Fruit fly (Drosophila melanogaster) whole organism, embryonic: ENCODE results near the gene CG10700.

ENCODE experiments used
- BEAF-32 ChIP-seq: fragments of 200-800 bp; sonication (Bioruptor generic); optimal IDR thresholded peaks from 3 replicates; lab custom pipeline; 2017; ENCODE audit warnings: missing biosample characterization, missing genetic modification characterization, mild to moderate bottlenecking, moderate library complexity, missing genetic modification reagents
- Blimp-1 ChIP-seq: fragments of 200-800 bp; sonication (Bioruptor generic); optimal IDR thresholded peaks from 3 replicates; lab custom pipeline; 2018; ENCODE audit warnings: missing biosample characterization, missing genetic modification characterization, mild to moderate bottlenecking, moderate library complexity, missing genetic modification reagents
- CG10274 ChIP-seq: fragments of 200-800 bp; sonication (Bioruptor generic); optimal IDR thresholded peaks from 3 replicates; lab custom pipeline; 2017; ENCODE audit warnings: missing biosample characterization, mild to moderate bottlenecking, missing genetic modification characterization
- CG11398 ChIP-seq: fragments of 200-800 bp; sonication (Bioruptor generic); optimal IDR thresholded peaks from 2 replicates; lab custom pipeline; 2016; ENCODE audit warnings: missing biosample characterization, missing genetic modification characterization
- CG14710 ChIP-seq: fragments of 200-800 bp; sonication (Bioruptor generic); optimal IDR thresholded peaks from 3 replicates; lab custom pipeline; 2019; ENCODE audit warnings: missing biosample characterization, mild to moderate bottlenecking, missing genetic modification characterization, moderate library complexity
- CG15479 ChIP-seq: fragments of 200-800 bp; sonication (Bioruptor generic); optimal IDR thresholded peaks from 3 replicates; lab custom pipeline; 2019; ENCODE audit warnings: missing biosample characterization, mild to moderate bottlenecking, missing genetic modification characterization, moderate library complexity
- CG16815 ChIP-seq: fragments of 200-800 bp; sonication (Bioruptor generic); optimal IDR thresholded peaks from 3 replicates; lab custom pipeline; 2017; ENCODE audit warnings: missing biosample characterization, mild to moderate bottlenecking, missing genetic modification characterization
- CG18011 ChIP-seq: fragments of 200-800 bp; sonication (Bioruptor generic); optimal IDR thresholded peaks from 2 replicates; lab custom pipeline; 2017; ENCODE audit warnings: missing biosample characterization, missing genetic modification characterization, mild to moderate bottlenecking, moderate library complexity, missing genotype
- CG31365 ChIP-seq: fragments of 200-800 bp; sonication (Bioruptor generic); optimal IDR thresholded peaks from 2 replicates; lab custom pipeline; 2018; ENCODE audit warnings: missing biosample characterization, mild to moderate bottlenecking, missing genetic modification characterization
- CG31441 ChIP-seq: fragments of 200-800 bp; sonication (Bioruptor generic); IDR thresholded peaks from 2 replicates; pipeline ENCODE4 v1.3.6; 2022; ENCODE audit warnings: missing biosample characterization, missing genetic modification characterization
- CG43689 ChIP-seq: fragments of 200-800 bp; sonication (Bioruptor generic); IDR thresholded peaks from 2 replicates; pipeline ENCODE4 v1.3.6; 2022; ENCODE audit warnings: missing biosample characterization, missing genetic modification characterization
- CG4820 ChIP-seq: fragments of 200-800 bp; sonication (Bioruptor generic); optimal IDR thresholded peaks from 3 replicates; lab custom pipeline; 2016; ENCODE audit warnings: missing biosample characterization, missing genetic modification characterization
- CG7745 ChIP-seq: fragments of 200-800 bp; sonication (Bioruptor generic); optimal IDR thresholded peaks from 2 replicates; lab custom pipeline; 2018; ENCODE audit warnings: missing biosample characterization, mild to moderate bottlenecking, missing genetic modification characterization, moderate library complexity
- CG8765 ChIP-seq: fragments of 200-800 bp; sonication (Bioruptor generic); IDR thresholded peaks from 2 replicates; pipeline ENCODE4 v1.3.6; 2022; ENCODE audit warnings: missing biosample characterization, missing genetic modification characterization
- CG9817 ChIP-seq: fragments of 200-800 bp; sonication (Bioruptor generic); optimal IDR thresholded peaks from 2 replicates; lab custom pipeline; 2018; ENCODE audit warnings: missing biosample characterization, mild to moderate bottlenecking, missing genetic modification characterization, moderate library complexity
- CTCF ChIP-seq: fragments of 200-800 bp; sonication (Bioruptor generic); optimal IDR thresholded peaks from 2 replicates; lab custom pipeline; 2017; ENCODE audit warnings: missing biosample characterization, mild to moderate bottlenecking, missing genetic modification characterization, moderate library complexity
- D ChIP-seq, 2 experiments: fragments of 200-800 bp in 1 of 2; fragments of >200 bp in 1 of 2; sonication (Bioruptor generic) in 1 of 2; optimal IDR thresholded peaks; 2 replicates in 1 of 2; 3 replicates in 1 of 2; lab custom pipeline; 2017; ENCODE audit warnings: mild to moderate bottlenecking in 1 of 2, missing biosample characterization in 1 of 2, missing genetic modification characterization in 1 of 2, missing genetic modification reagents in 1 of 2
- D19B ChIP-seq: fragments of 200-800 bp; sonication (Bioruptor generic); optimal IDR thresholded peaks from 2 replicates; lab custom pipeline; 2017; ENCODE audit warnings: missing biosample characterization, mild to moderate bottlenecking, missing genetic modification characterization
- Doc3 ChIP-seq: fragments of 200-800 bp; sonication (Bioruptor generic); IDR thresholded peaks from 3 replicates; pipeline ENCODE4 v1.3.6; 2022; ENCODE audit warnings: missing biosample characterization, missing genetic modification characterization; ENCODE audit not compliant: partially characterized antibody
- Gug ChIP-seq: fragments of 200-800 bp; sonication (Bioruptor generic); IDR thresholded peaks from 4 replicates; pipeline ENCODE4 v1.3.6; 2022; ENCODE audit warnings: missing biosample characterization, missing genetic modification characterization
- H15 ChIP-seq: fragments of 200-800 bp; sonication (Bioruptor generic); IDR thresholded peaks from 3 replicates; pipeline ENCODE4 v1.3.6; 2022; ENCODE audit warnings: missing biosample characterization, missing genetic modification characterization
- HLH3B ChIP-seq: fragments of 200-800 bp; sonication (Bioruptor generic); IDR thresholded peaks from 2 replicates; pipeline ENCODE4 v1.3.6; 2022; ENCODE audit warnings: missing biosample characterization, missing genetic modification characterization
- HLHmδ ChIP-seq: fragments of 200-800 bp; sonication (Bioruptor generic); optimal IDR thresholded peaks from 2 replicates; lab custom pipeline; 2018; ENCODE audit warnings: missing biosample characterization, mild to moderate bottlenecking, missing genetic modification characterization, moderate library complexity
- Lim3 ChIP-seq: fragments of 200-800 bp; sonication (Bioruptor generic); IDR thresholded peaks from 2 replicates; pipeline ENCODE4 v1.3.6; 2022; ENCODE audit warnings: missing biosample characterization, missing genetic modification characterization
- Mrtf ChIP-seq: fragments of 200-800 bp; sonication (Bioruptor generic); IDR thresholded peaks from 3 replicates; pipeline ENCODE4 v1.3.6; 2022; ENCODE audit warnings: missing biosample characterization, missing genetic modification characterization
- Nf-YB ChIP-seq: fragments of 200-800 bp; sonication (Bioruptor generic); optimal IDR thresholded peaks from 3 replicates; lab custom pipeline; 2019; ENCODE audit warnings: missing biosample characterization, mild to moderate bottlenecking, missing genetic modification characterization, moderate library complexity
- Oli ChIP-seq: fragments of 200-800 bp; sonication (Bioruptor generic); optimal IDR thresholded peaks from 2 replicates; lab custom pipeline; 2018; ENCODE audit warnings: missing biosample characterization, mild to moderate bottlenecking, missing genetic modification characterization, moderate library complexity
- Sox102F ChIP-seq: fragments of 200-800 bp; sonication (Bioruptor generic); optimal IDR thresholded peaks from 2 replicates; lab custom pipeline; 2018; ENCODE audit warnings: missing biosample characterization, mild to moderate bottlenecking, missing genetic modification characterization, moderate library complexity
- Usf ChIP-seq: fragments of 200-800 bp; sonication (Bioruptor generic); optimal IDR thresholded peaks from 2 replicates; lab custom pipeline; 2017; ENCODE audit warnings: missing genotype, missing biosample characterization, missing genetic modification characterization
- ato ChIP-seq: fragments of 200-800 bp; sonication (Bioruptor generic); IDR thresholded peaks from 2 replicates; pipeline ENCODE4 v1.3.6; 2022; ENCODE audit warnings: missing biosample characterization, missing genetic modification characterization; ENCODE audit not compliant: partially characterized antibody
- cg ChIP-seq: fragments of 200-800 bp; sonication (Bioruptor generic); optimal IDR thresholded peaks from 3 replicates; lab custom pipeline; 2019; ENCODE audit warnings: missing biosample characterization, mild to moderate bottlenecking, missing genetic modification characterization, moderate library complexity
- cwo ChIP-seq: fragments of 200-800 bp; sonication (Bioruptor generic); optimal IDR thresholded peaks from 3 replicates; lab custom pipeline; 2017; ENCODE audit warnings: missing biosample characterization, missing genetic modification characterization, mild to moderate bottlenecking, moderate library complexity, missing genetic modification reagents
- disco-r ChIP-seq: fragments of 200-800 bp; sonication (Bioruptor generic); optimal IDR thresholded peaks from 2 replicates; lab custom pipeline; 2016; ENCODE audit warnings: missing biosample characterization, missing genetic modification characterization
- exex ChIP-seq: fragments of 200-800 bp; sonication (Bioruptor generic); optimal IDR thresholded peaks from 4 replicates; lab custom pipeline; 2018; ENCODE audit warnings: missing biosample characterization, mild to moderate bottlenecking, missing genetic modification characterization, moderate library complexity
- hbn ChIP-seq: fragments of 200-800 bp; sonication (Bioruptor generic); IDR thresholded peaks from 2 replicates; pipeline ENCODE4 v1.3.6; 2022; ENCODE audit warnings: missing biosample characterization, missing genetic modification characterization; ENCODE audit not compliant: partially characterized antibody
- hkb ChIP-seq, 2 experiments: fragments of 200-800 bp in 1 of 2; fragments of >200 bp in 1 of 2; sonication (Bioruptor generic) in 1 of 2; IDR thresholded peaks in 1 of 2; optimal IDR thresholded peaks in 1 of 2; 2 replicates each; pipeline versions ENCODE4 v1.3.6 to Lab custom; 2017 to 2022; ENCODE audit warnings: missing biosample characterization in 1 of 2, missing genetic modification characterization in 1 of 2
- inv ChIP-seq: fragments of 200-800 bp; sonication (Bioruptor generic); IDR thresholded peaks from 2 replicates; pipeline ENCODE4 v1.3.6; 2022; ENCODE audit warnings: missing biosample characterization, missing genetic modification characterization; ENCODE audit not compliant: partially characterized antibody
- lola ChIP-seq, 3 experiments: fragments of >200 bp in 2 of 3; fragments of 200-800 bp in 1 of 3; sonication (Bioruptor generic) in 1 of 3; optimal IDR thresholded peaks; 2 replicates each; lab custom pipeline; 2017 to 2019; ENCODE audit warnings: missing biosample characterization in 3 of 3, missing genetic modification characterization in 3 of 3, mild to moderate bottlenecking in 1 of 3, moderate library complexity in 1 of 3
- lov ChIP-seq, 2 experiments: fragments of 200-800 bp in 1 of 2; fragments of >200 bp in 1 of 2; sonication (Bioruptor generic) in 1 of 2; IDR thresholded peaks in 1 of 2; optimal IDR thresholded peaks in 1 of 2; 2 replicates in 1 of 2; 3 replicates in 1 of 2; pipeline versions ENCODE4 v1.3.6 to Lab custom; 2017 to 2022; ENCODE audit warnings: missing biosample characterization in 1 of 2, missing genetic modification characterization in 1 of 2
- mld ChIP-seq: fragments of 200-800 bp; sonication (Bioruptor generic); IDR thresholded peaks from 3 replicates; pipeline ENCODE4 v1.3.6; 2022; ENCODE audit warnings: missing biosample characterization, missing genetic modification characterization; ENCODE audit not compliant: partially characterized antibody
- nerfin-2 ChIP-seq: fragments of 200-800 bp; sonication (Bioruptor generic); IDR thresholded peaks from 2 replicates; pipeline ENCODE4 v1.3.6; 2022; ENCODE audit warnings: missing biosample characterization, missing genetic modification characterization; ENCODE audit not compliant: partially characterized antibody
- pb ChIP-seq: fragments of 200-800 bp; sonication (Bioruptor generic); optimal IDR thresholded peaks from 3 replicates; lab custom pipeline; 2016; ENCODE audit warnings: missing biosample characterization, missing genetic modification characterization
- repo ChIP-seq: fragments of 200-800 bp; sonication (Bioruptor generic); optimal IDR thresholded peaks from 2 replicates; lab custom pipeline; 2016; ENCODE audit warnings: missing biosample characterization, missing genetic modification characterization
- sob ChIP-seq: fragments of 200-800 bp; sonication (Bioruptor generic); IDR thresholded peaks from 2 replicates; pipeline ENCODE4 v1.3.6; 2022; ENCODE audit warnings: missing biosample characterization, missing genetic modification characterization
- tio ChIP-seq: fragments of 200-800 bp; sonication (Bioruptor generic); optimal IDR thresholded peaks from 2 replicates; lab custom pipeline; 2017; ENCODE audit warnings: missing biosample characterization, missing genetic modification characterization, inconsistent platforms
- unpg ChIP-seq: fragments of 200-800 bp; sonication (Bioruptor generic); optimal IDR thresholded peaks from 3 replicates; lab custom pipeline; 2018; ENCODE audit warnings: missing biosample characterization, mild to moderate bottlenecking, missing genetic modification characterization, moderate library complexity
- wek ChIP-seq: fragments of 200-800 bp; sonication (Bioruptor generic); optimal IDR thresholded peaks from 3 replicates; lab custom pipeline; 2018; ENCODE audit warnings: missing biosample characterization, mild to moderate bottlenecking, missing genetic modification characterization, moderate library complexity
- zen ChIP-seq: fragments of 200-800 bp; sonication (Bioruptor generic); optimal IDR thresholded peaks from 3 replicates; lab custom pipeline; 2018; ENCODE audit warnings: missing biosample characterization, mild to moderate bottlenecking, missing genetic modification characterization, moderate library complexity

The CG10700 gene

dm6 chr2L:19126888-19127287, 48.1 kb upstream of the CG10700 start (continued):
- TF ChIP-seq zen (peak; percentile 45), nerfin-2 (GFP tag; lab: Robert Waterston, UW) (no peak), wek (no peak), cg (GFP tag; lab: Kevin White, UChicago) (no peak), CG9817 (tag; lab: Kevin White, UChicago) (peak; percentile 83), CG16815 (GFP tag; lab: Kevin White, UChicago) (peak; percentile 46), cwo (GFP tag; lab: Kevin White, UChicago) (peak; percentile 7), disco-r (no peak), CG14710 (tag; lab: Kevin White, UChicago) (peak; percentile 80), CG4820 (GFP tag; lab: Kevin White, UChicago) (peak; percentile 35), Mrtf (GFP tag; lab: Robert Waterston, UW) (no peak), CG43689 (GFP tag; lab: Robert Waterston, UW) (no peak), unpg (peak; percentile 68), CG10274 (GFP tag; lab: Kevin White, UChicago) (no peak), CTCF (no peak), lola (GFP tag; optimal IDR thresholded peaks at IDR 0.05; lab: Kevin White, UChicago) (peak in 1 of 3 experiments; percentile 71), lov (optimal IDR thresholded peaks at IDR 0.05; lab: Kevin White, UChicago) (no peak), lov (GFP tag; IDR thresholded peaks at IDR 0.05; lab: Robert Waterston, UW) (no peak), HLH3B (GFP tag; lab: Robert Waterston, UW) (no peak), Doc3 (no peak), Gug (GFP tag; lab: Robert Waterston, UW) (no peak), D19B (GFP tag; lab: Kevin White, UChicago) (no peak), Blimp-1 (GFP tag; lab: Kevin White, UChicago) (no peak), sob (GFP tag; lab: Robert Waterston, UW) (peak; percentile 59), CG11398 (GFP tag; lab: Kevin White, UChicago) (no peak), pb (GFP tag; lab: Kevin White, UChicago) (no peak), D (optimal IDR thresholded peaks at IDR 0.05; lab: Kevin White, UChicago) (no peak), D (GFP tag; optimal IDR thresholded peaks at IDR 0.05; lab: Kevin White, UChicago) (no peak), inv (no peak), CG31365 (no peak), hbn (GFP tag; lab: Robert Waterston, UW) (no peak), exex (tag; lab: Kevin White, UChicago) (no peak), ato (no peak), H15 (GFP tag; lab: Robert Waterston, UW) (no peak), CG7745 (tag; lab: Kevin White, UChicago) (no peak), Sox102F (no peak), CG15479 (GFP tag; lab: Kevin White, UChicago) (no peak), tio (no peak), Usf (GFP tag; lab: Kevin White, UChicago) (peak; percentile 35), Oli (tag; lab: Kevin White, UChicago) (peak; percentile 71), CG31441 (no peak; the same call in 1 of the 2 replicates), CG8765 (GFP tag; lab: Robert Waterston, UW) (no peak), CG18011 (peak; percentile 11), Nf-YB (GFP tag; lab: Kevin White, UChicago) (peak; percentile 42), Lim3 (GFP tag; lab: Robert Waterston, UW) (no peak), mld (GFP tag; lab: Robert Waterston, UW) (no peak), repo (GFP tag; lab: Kevin White, UChicago) (no peak), HLHmδ (GFP tag; lab: Kevin White, UChicago) (no peak), hkb (optimal IDR thresholded peaks at IDR 0.05; lab: Kevin White, UChicago) (no peak), hkb (GFP tag; IDR thresholded peaks at IDR 0.05; lab: Robert Waterston, UW) (no peak), BEAF-32 (GFP tag; lab: Kevin White, UChicago) (peak; percentile 23)
